Fruit fly (Drosophila melanogaster) whole organism, embryonic: ENCODE measurements around the gene Ntf-2.

Source experiments
- Adf1 ChIP-seq: fragments of 200-800 bp; sonication (Bioruptor generic); IDR thresholded peaks from 2 replicates; pipeline ENCODE4 v1.3.6; 2022; ENCODE audit warnings: missing biosample characterization, missing genetic modification characterization
- Atf-2 ChIP-seq: fragments of 200-800 bp; sonication (Bioruptor generic); optimal IDR thresholded peaks from 2 replicates; lab custom pipeline; 2016; ENCODE audit warnings: missing biosample characterization, missing genetic modification characterization
- CG10147 ChIP-seq: fragments of 200-800 bp; sonication (Bioruptor generic); optimal IDR thresholded peaks from 2 replicates; lab custom pipeline; 2019; ENCODE audit warnings: missing biosample characterization, mild to moderate bottlenecking, missing genetic modification characterization, moderate library complexity
- CG10462 ChIP-seq: fragments of 200-800 bp; sonication (Bioruptor generic); optimal IDR thresholded peaks from 2 replicates; lab custom pipeline; 2016; ENCODE audit warnings: missing biosample characterization, missing genetic modification characterization
- CG11560 ChIP-seq: fragments of 200-800 bp; sonication (Bioruptor generic); IDR thresholded peaks from 3 replicates; pipeline ENCODE4 v1.3.6; 2022; ENCODE audit warnings: missing biosample characterization, missing genetic modification characterization
- CG12104 ChIP-seq: fragments of 200-800 bp; sonication (Bioruptor generic); optimal IDR thresholded peaks from 3 replicates; lab custom pipeline; 2016; ENCODE audit warnings: missing biosample characterization, missing genetic modification characterization
- CG12299 ChIP-seq: fragments of 200-800 bp; sonication (Bioruptor generic); optimal IDR thresholded peaks from 2 replicates; lab custom pipeline; 2018; ENCODE audit warnings: missing biosample characterization, mild to moderate bottlenecking, missing genetic modification characterization
- CG12391 ChIP-seq: fragments of 200-800 bp; sonication (Bioruptor generic); optimal IDR thresholded peaks from 3 replicates; lab custom pipeline; 2018; ENCODE audit warnings: missing biosample characterization, mild to moderate bottlenecking, missing genetic modification characterization, moderate library complexity
- CG13296 ChIP-seq: fragments of 200-800 bp; sonication (Bioruptor generic); optimal IDR thresholded peaks from 3 replicates; lab custom pipeline; 2018; ENCODE audit warnings: missing biosample characterization, mild to moderate bottlenecking, missing genetic modification characterization
- CG14965 ChIP-seq: fragments of 200-800 bp; sonication (Bioruptor generic); optimal IDR thresholded peaks from 2 replicates; lab custom pipeline; 2016; ENCODE audit warnings: missing biosample characterization, missing genetic modification characterization, borderline replicate concordance
- CG15269 ChIP-seq: fragments of 200-800 bp; sonication (Bioruptor generic); optimal IDR thresholded peaks from 2 replicates; lab custom pipeline; 2018; ENCODE audit warnings: missing biosample characterization, mild to moderate bottlenecking, missing genetic modification characterization, moderate library complexity
- CG18619 ChIP-seq: fragments of 200-800 bp; sonication (Bioruptor generic); optimal IDR thresholded peaks from 3 replicates; lab custom pipeline; 2017; ENCODE audit warnings: missing biosample characterization, mild to moderate bottlenecking, missing genetic modification characterization
- CG2120 ChIP-seq: fragments of 200-800 bp; sonication (Bioruptor generic); optimal IDR thresholded peaks from 3 replicates; lab custom pipeline; 2016; ENCODE audit warnings: missing biosample characterization, missing genetic modification characterization
- CG30403 ChIP-seq: fragments of 200-800 bp; sonication (Bioruptor generic); optimal IDR thresholded peaks from 3 replicates; lab custom pipeline; 2016; ENCODE audit warnings: missing biosample characterization, missing genetic modification characterization
- CG30431 ChIP-seq: fragments of 200-800 bp; sonication (Bioruptor generic); optimal IDR thresholded peaks from 2 replicates; lab custom pipeline; 2017; ENCODE audit warnings: missing biosample characterization, missing genetic modification characterization
- CG3065 ChIP-seq: fragments of 200-800 bp; sonication (Bioruptor generic); optimal IDR thresholded peaks from 2 replicates; lab custom pipeline; 2016; ENCODE audit warnings: missing biosample characterization, missing genetic modification characterization
- CG31388 ChIP-seq: fragments of 200-800 bp; sonication (Bioruptor generic); optimal IDR thresholded peaks from 2 replicates; lab custom pipeline; 2016; ENCODE audit warnings: missing biosample characterization, missing genetic modification characterization
- CG6765 ChIP-seq: fragments of 200-800 bp; sonication (Bioruptor generic); optimal IDR thresholded peaks from 3 replicates; lab custom pipeline; 2017; ENCODE audit warnings: missing biosample characterization, mild to moderate bottlenecking, missing genetic modification characterization
- CG7372 ChIP-seq: fragments of 200-800 bp; sonication (Bioruptor generic); IDR thresholded peaks from 2 replicates; pipeline ENCODE4 v1.3.6; 2022; ENCODE audit warnings: missing biosample characterization, missing genetic modification characterization
- CG7556 ChIP-seq: fragments of 200-800 bp; sonication (Bioruptor generic); optimal IDR thresholded peaks from 2 replicates; lab custom pipeline; 2017; ENCODE audit warnings: missing biosample characterization, mild to moderate bottlenecking, missing genetic modification characterization
- CG7928 ChIP-seq: fragments of 200-800 bp; sonication (Bioruptor generic); optimal IDR thresholded peaks from 2 replicates; lab custom pipeline; 2017; ENCODE audit warnings: missing biosample characterization, mild to moderate bottlenecking, missing genetic modification characterization
- CG7987 ChIP-seq: fragments of 200-800 bp; sonication (Bioruptor generic); optimal IDR thresholded peaks from 2 replicates; lab custom pipeline; 2018; ENCODE audit warnings: missing biosample characterization, mild to moderate bottlenecking, missing genetic modification characterization, moderate library complexity
- CG8765 ChIP-seq: fragments of 200-800 bp; sonication (Bioruptor generic); IDR thresholded peaks from 2 replicates; pipeline ENCODE4 v1.3.6; 2022; ENCODE audit warnings: missing biosample characterization, missing genetic modification characterization
- CG9817 ChIP-seq: fragments of 200-800 bp; sonication (Bioruptor generic); optimal IDR thresholded peaks from 2 replicates; lab custom pipeline; 2018; ENCODE audit warnings: missing biosample characterization, mild to moderate bottlenecking, missing genetic modification characterization, moderate library complexity
- CG9876 ChIP-seq: fragments of 200-800 bp; sonication (Bioruptor generic); optimal IDR thresholded peaks from 2 replicates; lab custom pipeline; 2016; ENCODE audit warnings: missing biosample characterization, missing genetic modification characterization
- CHES-1-like ChIP-seq: fragments of 200-800 bp; sonication (Bioruptor generic); optimal IDR thresholded peaks from 2 replicates; lab custom pipeline; 2016; ENCODE audit warnings: missing biosample characterization, missing genetic modification characterization
- D19B ChIP-seq: fragments of 200-800 bp; sonication (Bioruptor generic); optimal IDR thresholded peaks from 2 replicates; lab custom pipeline; 2017; ENCODE audit warnings: missing biosample characterization, mild to moderate bottlenecking, missing genetic modification characterization
- Fer1 ChIP-seq: fragments of 200-800 bp; sonication (Bioruptor generic); optimal IDR thresholded peaks from 2 replicates; lab custom pipeline; 2017; ENCODE audit warnings: missing biosample characterization, mild to moderate bottlenecking, missing genetic modification characterization
- Fer3 ChIP-seq: fragments of 200-800 bp; sonication (Bioruptor generic); optimal IDR thresholded peaks from 2 replicates; lab custom pipeline; 2018; ENCODE audit warnings: missing biosample characterization, mild to moderate bottlenecking, missing genetic modification characterization, moderate library complexity
- H15 ChIP-seq: fragments of 200-800 bp; sonication (Bioruptor generic); IDR thresholded peaks from 3 replicates; pipeline ENCODE4 v1.3.6; 2022; ENCODE audit warnings: missing biosample characterization, missing genetic modification characterization
- HLH54F ChIP-seq: fragments of 200-800 bp; sonication (Bioruptor generic); optimal IDR thresholded peaks from 3 replicates; lab custom pipeline; 2016; ENCODE audit warnings: missing biosample characterization, missing genetic modification characterization
- HLHmδ ChIP-seq: fragments of 200-800 bp; sonication (Bioruptor generic); optimal IDR thresholded peaks from 2 replicates; lab custom pipeline; 2018; ENCODE audit warnings: missing biosample characterization, mild to moderate bottlenecking, missing genetic modification characterization, moderate library complexity
- NC2β ChIP-seq: fragments of 200-800 bp; sonication (Bioruptor generic); optimal IDR thresholded peaks from 2 replicates; lab custom pipeline; 2016; ENCODE audit warnings: missing biosample characterization, missing genetic modification characterization
- Nf-YC ChIP-seq: fragments of 200-800 bp; optimal IDR thresholded peaks from 3 replicates; lab custom pipeline; 2019; ENCODE audit warnings: missing biosample characterization, mild to moderate bottlenecking, missing genetic modification characterization, moderate library complexity
- Sox102F ChIP-seq: fragments of 200-800 bp; sonication (Bioruptor generic); optimal IDR thresholded peaks from 2 replicates; lab custom pipeline; 2018; ENCODE audit warnings: missing biosample characterization, mild to moderate bottlenecking, missing genetic modification characterization, moderate library complexity
- Sry-δ ChIP-seq: fragments of 200-800 bp; sonication (Bioruptor generic); optimal IDR thresholded peaks from 2 replicates; lab custom pipeline; 2016; ENCODE audit warnings: missing biosample characterization, missing genetic modification characterization
- chif ChIP-seq, 2 experiments: fragments of 200-800 bp; sonication (Bioruptor generic); optimal IDR thresholded peaks; 3 replicates each; lab custom pipeline; 2016; ENCODE audit warnings: missing biosample characterization in 2 of 2, missing genetic modification characterization in 2 of 2
- chinmo ChIP-seq: fragments of 200-800 bp; sonication (Bioruptor generic); IDR thresholded peaks from 4 replicates; pipeline ENCODE4 v1.3.6; 2022; ENCODE audit warnings: missing biosample characterization, missing genetic modification characterization; ENCODE audit not compliant: partially characterized antibody
- ci ChIP-seq: fragments of 200-800 bp; sonication (Bioruptor generic); IDR thresholded peaks from 3 replicates; pipeline ENCODE4 v1.3.6; 2022; ENCODE audit warnings: missing biosample characterization, missing genetic modification characterization
- dimm ChIP-seq: fragments of 200-800 bp; sonication (Bioruptor generic); IDR thresholded peaks from 2 replicates; pipeline ENCODE4 v1.3.6; 2022; ENCODE audit warnings: missing biosample characterization, missing genetic modification characterization
- gcm2 ChIP-seq: fragments of 200-800 bp; sonication (Bioruptor generic); optimal IDR thresholded peaks from 2 replicates; lab custom pipeline; 2016; ENCODE audit warnings: missing biosample characterization, missing genetic modification characterization
- hbn ChIP-seq: fragments of 200-800 bp; sonication (Bioruptor generic); IDR thresholded peaks from 2 replicates; pipeline ENCODE4 v1.3.6; 2022; ENCODE audit warnings: missing biosample characterization, missing genetic modification characterization; ENCODE audit not compliant: partially characterized antibody
- kah ChIP-seq: fragments of 200-800 bp; sonication (Bioruptor generic); optimal IDR thresholded peaks from 2 replicates; lab custom pipeline; 2018; ENCODE audit warnings: missing biosample characterization, mild to moderate bottlenecking, missing genetic modification characterization
- mirr ChIP-seq: fragments of 200-800 bp; sonication (Bioruptor generic); optimal IDR thresholded peaks from 3 replicates; lab custom pipeline; 2018; ENCODE audit warnings: missing biosample characterization, mild to moderate bottlenecking, missing genetic modification characterization
- psq ChIP-seq: fragments of 200-800 bp; sonication (Bioruptor generic); optimal IDR thresholded peaks from 2 replicates; lab custom pipeline; 2017; ENCODE audit warnings: missing biosample characterization, missing genetic modification characterization
- pum ChIP-seq: fragments of 200-800 bp; sonication (Bioruptor generic); optimal IDR thresholded peaks from 2 replicates; lab custom pipeline; 2016; ENCODE audit warnings: missing biosample characterization, missing genetic modification characterization
- stwl ChIP-seq: fragments of 200-800 bp; sonication (Bioruptor generic); optimal IDR thresholded peaks from 3 replicates; lab custom pipeline; 2018; ENCODE audit warnings: missing biosample characterization, mild to moderate bottlenecking, missing genetic modification characterization, moderate library complexity
- sug ChIP-seq: fragments of 200-800 bp; optimal IDR thresholded peaks from 2 replicates; lab custom pipeline; 2019; ENCODE audit warnings: missing biosample characterization, mild to moderate bottlenecking, missing genetic modification characterization, moderate library complexity
- trem ChIP-seq: fragments of 200-800 bp; optimal IDR thresholded peaks from 3 replicates; lab custom pipeline; 2019; ENCODE audit warnings: missing biosample characterization, mild to moderate bottlenecking, missing genetic modification characterization, moderate library complexity
- tx ChIP-seq: fragments of 200-800 bp; sonication (Bioruptor generic); optimal IDR thresholded peaks from 2 replicates; lab custom pipeline; 2016; ENCODE audit warnings: missing biosample characterization, missing genetic modification characterization

The Ntf-2 gene

dm6 chrX:21044831-21045447 is 9.7 kb downstream of the Ntf-2 start, which contains the start of gene Cbs (continued):
- TF ChIP-seq CG7928: no peak
- TF ChIP-seq Fer3: peak; percentile 48
- peak in 1 of 2 experiments; percentile 14 for TF ChIP-seq chif (GFP tag; optimal IDR thresholded peaks at IDR 0.05; lab: Kevin White, UChicago)
- peak; percentile 59 for TF ChIP-seq Sox102F (GFP tag; lab: Kevin White, UChicago)
- peak; percentile 67 for TF ChIP-seq D19B (GFP tag; lab: Kevin White, UChicago)
- TF ChIP-seq chinmo (GFP tag; lab: Robert Waterston, UW): no peak; the same call in 3 of the 4 replicates
- TF ChIP-seq pum: no peak
- peak; percentile 53 for TF ChIP-seq CG30403 (GFP tag; lab: Kevin White, UChicago)
- TF ChIP-seq CG7372 (GFP tag; lab: Robert Waterston, UW): peak; percentile 69
- TF ChIP-seq NC2β (GFP tag; lab: Kevin White, UChicago): no peak
- peak; percentile 46; the same call in 1 of the 2 replicates for TF ChIP-seq CG8765 (GFP tag; lab: Robert Waterston, UW)
- TF ChIP-seq tx (GFP tag; lab: Kevin White, UChicago): no peak
- TF ChIP-seq H15 (GFP tag; lab: Robert Waterston, UW): 0 out of 3 replicates have a peak, but pooled peaks have one; percentile 56
- peak; percentile 37 for TF ChIP-seq CG13296 (GFP tag; lab: Kevin White, UChicago)
- peak; percentile 52; the same call in 1 of the 2 replicates for TF ChIP-seq dimm (GFP tag; lab: Robert Waterston, UW)
- peak; percentile 84 for TF ChIP-seq CG7556 (GFP tag; lab: Kevin White, UChicago)
- TF ChIP-seq CG11560 (tag; lab: Robert Waterston, UW): no peak
- TF ChIP-seq CG12299 (tag; lab: Kevin White, UChicago): no peak
- no peak for TF ChIP-seq CG31388 (GFP tag; lab: Kevin White, UChicago)
- peak; percentile 50 for TF ChIP-seq Fer1 (GFP tag; lab: Kevin White, UChicago)
- TF ChIP-seq HLH54F (GFP tag; lab: Kevin White, UChicago): no peak
- peak; percentile 83 for TF ChIP-seq ci (GFP tag; lab: Robert Waterston, UW)
- TF ChIP-seq psq (GFP tag; lab: Kevin White, UChicago): peak; percentile 15
- TF ChIP-seq CG6765 (GFP tag; lab: Kevin White, UChicago): peak; percentile 41
- TF ChIP-seq CG12104: peak; percentile 60
- TF ChIP-seq CG9876 (GFP tag; lab: Kevin White, UChicago): no peak
- peak; percentile 42 for TF ChIP-seq sug
- TF ChIP-seq CG3065: no peak
- peak; percentile 70 for TF ChIP-seq Nf-YC
- TF ChIP-seq CG2120 (GFP tag; lab: Kevin White, UChicago): peak; percentile 31
- peak; percentile 27 for TF ChIP-seq CG10462
- no peak for TF ChIP-seq Atf-2 (GFP tag; lab: Kevin White, UChicago)
- TF ChIP-seq CG18619 (GFP tag; lab: Kevin White, UChicago): peak; percentile 80
- peak; percentile 70 for TF ChIP-seq CG15269 (tag; lab: Kevin White, UChicago)
- peak; percentile 42 for TF ChIP-seq CG30431 (GFP tag; lab: Kevin White, UChicago)
- peak; percentile 96 for TF ChIP-seq Adf1
- TF ChIP-seq HLHmδ (GFP tag; lab: Kevin White, UChicago): no peak
- no peak for TF ChIP-seq stwl (tag; lab: Kevin White, UChicago)
- no peak for TF ChIP-seq Sry-δ (GFP tag; lab: Kevin White, UChicago)
- TF ChIP-seq CHES-1-like: no peak
- peak; percentile 69 for TF ChIP-seq CG12391 (tag; lab: Kevin White, UChicago)
- no peak for TF ChIP-seq mirr (GFP tag; lab: Kevin White, UChicago)
- no peak for TF ChIP-seq trem (tag; lab: Kevin White, UChicago)
- peak; percentile 52 for TF ChIP-seq CG10147
- no peak for TF ChIP-seq hbn (GFP tag; lab: Robert Waterston, UW)
- TF ChIP-seq kah (GFP tag; lab: Kevin White, UChicago): no peak
- no peak for TF ChIP-seq CG7987
- no peak for TF ChIP-seq CG14965 (GFP tag; lab: Kevin White, UChicago)
- peak; percentile 45 for TF ChIP-seq CG9817 (tag; lab: Kevin White, UChicago)
- no peak for TF ChIP-seq gcm2 (GFP tag; lab: Kevin White, UChicago)
